Worm (Caenorhabditis elegans) whole organism, L2 larva: Measurements from ENCODE around the gene VM106R.1.

Source experiments
- C34F6.9 ChIP-seq: fragments of 150-350 bp; optimal IDR thresholded peaks from 2 replicates; lab custom pipeline; 2014; ENCODE audit warnings: missing biosample characterization, missing genetic modification characterization
- F13H6.1 ChIP-seq: sonication (generic microtip); optimal IDR thresholded peaks from 2 replicates; lab custom pipeline; 2016; ENCODE audit warnings: missing genetic modification characterization, missing compliant biosample characterization
- R02D3.7 ChIP-seq: fragments of 150-350 bp; optimal IDR thresholded peaks from 2 replicates; lab custom pipeline; 2014; ENCODE audit warnings: missing biosample characterization, missing genetic modification characterization
- ZK546.5 ChIP-seq: sonication (generic microtip); optimal IDR thresholded peaks from 2 replicates; lab custom pipeline; 2017; ENCODE audit warnings: missing biosample characterization, missing genetic modification characterization
- alr-1 ChIP-seq: fragments of 150-350 bp; optimal IDR thresholded peaks from 2 replicates; lab custom pipeline; 2014; ENCODE audit warnings: missing biosample characterization, missing genetic modification characterization
- aly-2 ChIP-seq: fragments of 150-350 bp; optimal IDR thresholded peaks from 2 replicates; lab custom pipeline; 2014; ENCODE audit warnings: missing biosample characterization, missing genetic modification characterization
- blmp-1 ChIP-seq: sonication (generic microtip); optimal IDR thresholded peaks from 2 replicates; lab custom pipeline; 2017; ENCODE audit warnings: missing genetic modification characterization, mild to moderate bottlenecking, missing compliant biosample characterization, antibody characterized with exemption, moderate library complexity; ENCODE audit not compliant: insufficient read depth
- ceh-16 ChIP-seq: fragments of 150-350 bp; optimal IDR thresholded peaks from 2 replicates; lab custom pipeline; 2014; ENCODE audit warnings: missing biosample characterization, missing genetic modification characterization
- crh-2 ChIP-seq: sonication (generic microtip); optimal IDR thresholded peaks from 2 replicates; lab custom pipeline; 2017; ENCODE audit warnings: missing biosample characterization, missing genetic modification characterization
- elt-1 ChIP-seq: fragments of 150-350 bp; optimal IDR thresholded peaks from 2 replicates; lab custom pipeline; 2014; ENCODE audit warnings: missing biosample characterization, missing genetic modification characterization
- fos-1 ChIP-seq: fragments of 150-350 bp; optimal IDR thresholded peaks from 2 replicates; lab custom pipeline; 2014; ENCODE audit warnings: missing biosample characterization, missing genetic modification characterization
- gmeb-1 ChIP-seq: fragments of 150-350 bp; optimal IDR thresholded peaks from 2 replicates; lab custom pipeline; 2014; ENCODE audit warnings: missing biosample characterization, missing genetic modification characterization
- lin-13 ChIP-seq: fragments of 150-350 bp; optimal IDR thresholded peaks from 2 replicates; lab custom pipeline; 2014; ENCODE audit warnings: missing biosample characterization, missing genetic modification reagents, missing genetic modification characterization
- lsy-2 ChIP-seq, 2 experiments: fragments of 150-350 bp in 1 of 2; sonication (generic microtip) in 1 of 2; optimal IDR thresholded peaks; 2 replicates each; lab custom pipeline; 2014 to 2017; ENCODE audit warnings: missing biosample characterization in 2 of 2, missing genetic modification characterization in 2 of 2
- mab-5 ChIP-seq: fragments of 150-350 bp; optimal IDR thresholded peaks from 2 replicates; lab custom pipeline; 2014; ENCODE audit warnings: missing biosample characterization, missing genetic modification characterization
- mdl-1 ChIP-seq, 2 experiments: fragments of 150-350 bp in 1 of 2; sonication (generic microtip) in 1 of 2; optimal IDR thresholded peaks; 2 replicates each; lab custom pipeline; 2017; ENCODE audit warnings: missing biosample characterization in 2 of 2, missing genetic modification characterization in 2 of 2
- nhr-10 ChIP-seq: sonication (generic microtip); optimal IDR thresholded peaks from 2 replicates; lab custom pipeline; 2017; ENCODE audit warnings: missing biosample characterization, missing genetic modification characterization
- nhr-11 ChIP-seq: fragments of 150-350 bp; optimal IDR thresholded peaks from 2 replicates; lab custom pipeline; 2014; ENCODE audit warnings: missing biosample characterization, missing genetic modification characterization
- nhr-12 ChIP-seq: fragments of 150-350 bp; optimal IDR thresholded peaks from 2 replicates; lab custom pipeline; 2014; ENCODE audit warnings: missing biosample characterization, missing genetic modification characterization
- nhr-129 ChIP-seq: fragments of 150-350 bp; optimal IDR thresholded peaks from 2 replicates; lab custom pipeline; 2014; ENCODE audit warnings: missing biosample characterization, missing genetic modification characterization
- nhr-21 ChIP-seq: fragments of 150-350 bp; optimal IDR thresholded peaks from 2 replicates; lab custom pipeline; 2014; ENCODE audit warnings: missing biosample characterization, missing genetic modification characterization
- nhr-237 ChIP-seq: fragments of 150-350 bp; optimal IDR thresholded peaks from 2 replicates; lab custom pipeline; 2014; ENCODE audit warnings: missing biosample characterization, missing genetic modification characterization
- nhr-25 ChIP-seq: fragments of 150-350 bp; sonication (generic microtip); optimal IDR thresholded peaks from 3 replicates; lab custom pipeline; 2014; ENCODE audit warnings: missing biosample characterization, missing genetic modification characterization
- nhr-6 ChIP-seq: fragments of 150-350 bp; optimal IDR thresholded peaks from 2 replicates; lab custom pipeline; 2014; ENCODE audit warnings: missing biosample characterization, missing genetic modification characterization
- nhr-77 ChIP-seq: fragments of 150-350 bp; optimal IDR thresholded peaks from 2 replicates; lab custom pipeline; 2014; ENCODE audit warnings: missing biosample characterization, missing genetic modification characterization
- peb-1 ChIP-seq: fragments of 150-350 bp; optimal IDR thresholded peaks from 2 replicates; lab custom pipeline; 2014; ENCODE audit warnings: missing biosample characterization, missing genetic modification characterization
- sem-4 ChIP-seq: fragments of 150-350 bp; optimal IDR thresholded peaks from 2 replicates; lab custom pipeline; 2014; ENCODE audit warnings: missing biosample characterization, missing genetic modification reagents, missing genetic modification characterization
- skn-1 ChIP-seq: sonication (generic microtip); optimal IDR thresholded peaks from 2 replicates; lab custom pipeline; 2017; ENCODE audit warnings: missing biosample characterization, missing genetic modification characterization
- sma-3 ChIP-seq: sonication (generic microtip); optimal IDR thresholded peaks from 2 replicates; lab custom pipeline; 2016; ENCODE audit warnings: missing genetic modification reagents, missing genetic modification characterization, missing compliant biosample characterization
- sma-9 ChIP-seq, 2 experiments: fragments of 150-350 bp in 1 of 2; sonication (generic microtip) in 1 of 2; optimal IDR thresholded peaks; 2 replicates each; lab custom pipeline; 2014 to 2016; ENCODE audit warnings: missing genetic modification characterization in 2 of 2, mild to moderate bottlenecking in 1 of 2, missing biosample characterization in 1 of 2, missing compliant biosample characterization in 1 of 2, missing genetic modification reagents in 1 of 2, moderate library complexity in 1 of 2
- snpc-4 ChIP-seq: fragments of 150-350 bp; optimal IDR thresholded peaks from 2 replicates; lab custom pipeline; 2014; ENCODE audit warnings: missing biosample characterization, missing genetic modification characterization
- unc-39 ChIP-seq: fragments of 150-350 bp; optimal IDR thresholded peaks from 2 replicates; lab custom pipeline; 2014; ENCODE audit warnings: missing biosample characterization, missing genetic modification characterization
- unc-55 ChIP-seq: fragments of 150-350 bp; sonication (generic microtip); optimal IDR thresholded peaks from 3 replicates; lab custom pipeline; 2014; ENCODE audit warnings: missing biosample characterization, missing genetic modification reagents, missing genetic modification characterization
- zag-1 ChIP-seq: fragments of 150-350 bp; optimal IDR thresholded peaks from 2 replicates; lab custom pipeline; 2014; ENCODE audit warnings: missing biosample characterization, missing genetic modification characterization
- ztf-4 ChIP-seq: fragments of 150-350 bp; optimal IDR thresholded peaks from 2 replicates; lab custom pipeline; 2014; ENCODE audit warnings: missing biosample characterization, missing genetic modification characterization

Gene VM106R.1

ce11 chrII:10804442-10804841 is 24.5 kb downstream of the VM106R.1 start:
- TF ChIP-seq skn-1 (no peak), ztf-4 (no peak), mdl-1 (tag; optimal IDR thresholded peaks at IDR 0.05; lab: Kevin White, UChicago) (no peak), C34F6.9 (tag; lab: Kevin White, UChicago) (no peak), elt-1 (tag; lab: Kevin White, UChicago) (no peak), fos-1 (tag; lab: Kevin White, UChicago) (no peak), nhr-25 (no peak), nhr-12 (tag; lab: Kevin White, UChicago) (no peak), alr-1 (tag; lab: Kevin White, UChicago) (no peak)

DNA sequence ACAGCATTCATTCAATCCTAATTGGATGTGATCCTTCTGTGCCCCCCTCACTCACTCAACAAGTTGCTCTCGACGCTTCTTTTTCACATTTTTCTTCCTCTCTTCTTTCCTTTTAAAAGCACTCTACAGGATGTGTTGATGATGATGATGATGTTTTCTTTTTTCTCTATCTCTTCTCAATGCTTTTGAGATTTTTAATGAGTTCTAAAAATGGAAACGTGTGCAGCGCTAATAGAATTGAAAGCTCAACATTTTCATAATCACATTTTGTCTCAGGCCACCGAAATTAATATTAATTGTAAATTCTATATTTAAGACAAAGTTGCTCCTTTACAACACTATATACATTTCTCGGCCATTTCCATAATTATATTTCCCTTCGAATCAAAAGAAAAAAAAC is 28.8 kb downstream of the VM106R.1 start:
- TF ChIP-seq nhr-10 (tag; lab: Kevin White, UChicago): no peak
- peak; percentile 34 for TF ChIP-seq C34F6.9 (tag; lab: Kevin White, UChicago)
- peak in 1 of 2 experiments; percentile 37 for TF ChIP-seq lsy-2 (tag; optimal IDR thresholded peaks at IDR 0.05; lab: Kevin White, UChicago)

DNA sequence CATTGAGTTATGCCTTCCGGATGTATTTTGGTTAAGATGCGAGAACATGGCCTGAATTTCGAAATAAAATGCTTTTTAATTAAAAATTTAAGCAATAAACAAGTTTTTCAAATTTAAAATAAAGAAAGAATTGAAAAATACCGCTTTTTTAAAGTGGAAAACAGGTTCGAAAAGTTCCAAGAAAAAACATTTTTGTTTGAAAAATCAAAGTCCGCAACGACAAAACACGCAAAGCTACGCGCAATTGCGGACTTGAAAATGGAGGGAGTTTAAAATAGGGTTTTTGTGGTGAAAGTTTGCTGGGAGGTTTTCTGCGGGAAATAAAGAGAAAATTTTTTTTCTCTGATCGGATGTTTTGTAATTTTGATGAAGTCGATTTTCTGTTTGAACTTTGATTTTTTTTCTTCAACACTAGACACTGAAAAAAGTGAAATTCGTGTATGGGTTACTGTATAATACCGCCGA is 30.5 kb downstream of the VM106R.1 start, which contains the start of gene npp-19:
TSS of gene npp-19 (minus strand) at position 51 of the 465 bp plus-strand sequence.
- TF ChIP-seq zag-1 (tag; lab: Kevin White, UChicago) (no peak), C34F6.9 (tag; lab: Kevin White, UChicago) (peak; percentile 76), aly-2 (tag; lab: Kevin White, UChicago) (no peak), fos-1 (tag; lab: Kevin White, UChicago) (peak; percentile 48), ceh-16 (tag; lab: Kevin White, UChicago) (no peak), ZK546.5 (tag; lab: Kevin White, UChicago) (no peak), nhr-77 (peak; percentile 67), sma-9 (GFP tag; optimal IDR thresholded peaks at IDR 0.05; lab: Kevin White, UChicago) (no peak), sma-9 (tag; optimal IDR thresholded peaks at IDR 0.05; lab: Kevin White, UChicago) (no peak), R02D3.7 (tag; lab: Kevin White, UChicago) (peak; percentile 42), lin-13 (GFP tag; lab: Kevin White, UChicago) (peak; percentile 52), gmeb-1 (tag; lab: Kevin White, UChicago) (peak; percentile 99), crh-2 (tag; lab: Kevin White, UChicago) (peak; percentile 60), sma-3 (GFP tag; lab: Kevin White, UChicago) (peak; percentile 47), sem-4 (peak; percentile 10), mab-5 (tag; lab: Kevin White, UChicago) (peak; percentile 46), blmp-1 (peak; percentile 38), nhr-21 (tag; lab: Kevin White, UChicago) (peak; percentile 50), nhr-6 (no peak), nhr-25 (no peak), nhr-129 (peak; percentile 56), unc-55 (peak; percentile 87), lsy-2 (tag; optimal IDR thresholded peaks at IDR 0.05; lab: Kevin White, UChicago) (peak; percentile 76 to 87), peb-1 (tag; lab: Kevin White, UChicago) (no peak), F13H6.1 (tag; lab: Kevin White, UChicago) (peak; percentile 42), nhr-12 (tag; lab: Kevin White, UChicago) (no peak)

ce11 chrII:10796194-10796593 is 32.8 kb downstream of the VM106R.1 start, which contains the start of gene set-14:
Gene set-14, minus strand, starts transcription at chrII:10796294.
- TF ChIP-seq C34F6.9 (tag; lab: Kevin White, UChicago) (no peak), crh-2 (tag; lab: Kevin White, UChicago) (no peak), snpc-4 (no peak), unc-39 (tag; lab: Kevin White, UChicago) (no peak), mab-5 (tag; lab: Kevin White, UChicago) (no peak), F13H6.1 (tag; lab: Kevin White, UChicago) (no peak), gmeb-1 (tag; lab: Kevin White, UChicago) (no peak), peb-1 (tag; lab: Kevin White, UChicago) (no peak), mdl-1 (tag; optimal IDR thresholded peaks at IDR 0.05; lab: Kevin White, UChicago) (no peak), R02D3.7 (tag; lab: Kevin White, UChicago) (no peak), nhr-129 (no peak), lsy-2 (tag; optimal IDR thresholded peaks at IDR 0.05; lab: Kevin White, UChicago) (no peak), ZK546.5 (tag; lab: Kevin White, UChicago) (no peak), nhr-6 (no peak), zag-1 (tag; lab: Kevin White, UChicago) (no peak), ceh-16 (tag; lab: Kevin White, UChicago) (no peak), nhr-11 (tag; lab: Kevin White, UChicago) (no peak), nhr-237 (no peak), lin-13 (GFP tag; lab: Kevin White, UChicago) (no peak), elt-1 (tag; lab: Kevin White, UChicago) (no peak)
